Fruit fly (Drosophila melanogaster) whole organism, embryonic: ENCODE results near the gene CG33181.
A peak's percentile ranks its signal among the peaks of the same experiment; 100 is the strongest.

Experiments used
- Bteb2 ChIP-seq: fragments of 200-800 bp; sonication (Bioruptor generic); optimal IDR thresholded peaks from 2 replicates; lab custom pipeline; 2016; ENCODE audit warnings: missing biosample characterization, missing genetic modification characterization
- CG10462 ChIP-seq: fragments of 200-800 bp; sonication (Bioruptor generic); optimal IDR thresholded peaks from 2 replicates; lab custom pipeline; 2016; ENCODE audit warnings: missing biosample characterization, missing genetic modification characterization
- CG11093 ChIP-seq: fragments of 200-800 bp; sonication (Bioruptor generic); IDR thresholded peaks from 3 replicates; pipeline ENCODE4 v1.3.6; 2022; ENCODE audit warnings: missing biosample characterization, missing genetic modification characterization
- CG12299 ChIP-seq: fragments of 200-800 bp; sonication (Bioruptor generic); optimal IDR thresholded peaks from 2 replicates; lab custom pipeline; 2018; ENCODE audit warnings: missing biosample characterization, mild to moderate bottlenecking, missing genetic modification characterization
- CG1233 ChIP-seq: fragments of 200-800 bp; sonication (Bioruptor generic); optimal IDR thresholded peaks from 4 replicates; lab custom pipeline; 2018; ENCODE audit warnings: missing biosample characterization, mild to moderate bottlenecking, missing genetic modification characterization
- CG13424 ChIP-seq: fragments of 200-800 bp; sonication (Bioruptor generic); optimal IDR thresholded peaks from 2 replicates; lab custom pipeline; 2019; ENCODE audit warnings: missing biosample characterization, mild to moderate bottlenecking, missing genetic modification characterization, moderate library complexity
- CG14441 ChIP-seq: fragments of 200-800 bp; sonication (Bioruptor generic); IDR thresholded peaks from 2 replicates; pipeline ENCODE4 v1.3.6; 2022; ENCODE audit warnings: missing biosample characterization, missing genetic modification characterization
- CG15479 ChIP-seq: fragments of 200-800 bp; sonication (Bioruptor generic); optimal IDR thresholded peaks from 3 replicates; lab custom pipeline; 2019; ENCODE audit warnings: missing biosample characterization, mild to moderate bottlenecking, missing genetic modification characterization, moderate library complexity
- CG2120 ChIP-seq: fragments of 200-800 bp; sonication (Bioruptor generic); optimal IDR thresholded peaks from 3 replicates; lab custom pipeline; 2016; ENCODE audit warnings: missing biosample characterization, missing genetic modification characterization
- CG2678 ChIP-seq: fragments of 200-800 bp; sonication (Bioruptor generic); optimal IDR thresholded peaks from 3 replicates; lab custom pipeline; 2019; ENCODE audit warnings: missing biosample characterization, mild to moderate bottlenecking, missing genetic modification characterization, moderate library complexity
- CG31224 ChIP-seq: fragments of 200-800 bp; sonication (Bioruptor generic); IDR thresholded peaks from 2 replicates; pipeline ENCODE4 v1.3.6; 2022; ENCODE audit warnings: missing biosample characterization, missing genetic modification characterization
- CG32532 ChIP-seq: fragments of 200-800 bp; sonication (Bioruptor generic); IDR thresholded peaks from 2 replicates; pipeline ENCODE4 v1.3.6; 2022; ENCODE audit warnings: missing biosample characterization, missing genetic modification characterization
- CG3847 ChIP-seq: fragments of 200-800 bp; sonication (Bioruptor generic); IDR thresholded peaks from 2 replicates; pipeline ENCODE4 v1.3.6; 2022; ENCODE audit warnings: missing biosample characterization, missing genetic modification characterization
- CG5245 ChIP-seq: fragments of 200-800 bp; sonication (Bioruptor generic); optimal IDR thresholded peaks from 3 replicates; lab custom pipeline; 2016; ENCODE audit warnings: missing biosample characterization, missing genetic modification characterization
- CG7271 ChIP-seq: fragments of 200-800 bp; sonication (Bioruptor generic); optimal IDR thresholded peaks from 2 replicates; lab custom pipeline; 2018; ENCODE audit warnings: missing biosample characterization, mild to moderate bottlenecking, missing genetic modification characterization, moderate library complexity
- CG7556 ChIP-seq: fragments of 200-800 bp; sonication (Bioruptor generic); optimal IDR thresholded peaks from 2 replicates; lab custom pipeline; 2017; ENCODE audit warnings: missing biosample characterization, mild to moderate bottlenecking, missing genetic modification characterization
- CG7745 ChIP-seq: fragments of 200-800 bp; sonication (Bioruptor generic); optimal IDR thresholded peaks from 2 replicates; lab custom pipeline; 2018; ENCODE audit warnings: missing biosample characterization, mild to moderate bottlenecking, missing genetic modification characterization, moderate library complexity
- CG7963 ChIP-seq: fragments of 200-800 bp; sonication (Bioruptor generic); IDR thresholded peaks from 3 replicates; pipeline ENCODE4 v1.3.6; 2022; ENCODE audit warnings: missing biosample characterization, missing genetic modification characterization; ENCODE audit not compliant: partially characterized antibody
- CG8281 ChIP-seq: fragments of 200-800 bp; sonication (Bioruptor generic); optimal IDR thresholded peaks from 2 replicates; lab custom pipeline; 2018; ENCODE audit warnings: missing biosample characterization, mild to moderate bottlenecking, missing genetic modification characterization, moderate library complexity
- Drgx ChIP-seq: fragments of 200-800 bp; sonication (Bioruptor generic); IDR thresholded peaks from 2 replicates; pipeline ENCODE4 v1.3.6; 2022; ENCODE audit warnings: missing biosample characterization, missing genetic modification characterization
- GATAe ChIP-seq: fragments of 200-800 bp; sonication (Bioruptor generic); conservative IDR thresholded peaks from 2 replicates; pipeline ENCODE4 v1.3.6; 2022; ENCODE audit warnings: missing biosample characterization, missing genetic modification characterization
- H2.0 ChIP-seq: fragments of 200-800 bp; sonication (Bioruptor generic); IDR thresholded peaks from 2 replicates; pipeline ENCODE4 v1.3.6; 2022; ENCODE audit warnings: missing biosample characterization, missing genetic modification characterization
- Hmr ChIP-seq: fragments of 200-800 bp; sonication (Bioruptor generic); optimal IDR thresholded peaks from 3 replicates; lab custom pipeline; 2017; ENCODE audit warnings: mild to moderate bottlenecking, missing biosample characterization, missing genetic modification reagents, missing genetic modification characterization
- Hr3 ChIP-seq: fragments of 200-800 bp; sonication (Bioruptor generic); optimal IDR thresholded peaks from 3 replicates; lab custom pipeline; 2016; ENCODE audit warnings: missing biosample characterization, missing genetic modification characterization
- Hsf ChIP-seq: fragments of 200-800 bp; sonication (Bioruptor generic); optimal IDR thresholded peaks from 3 replicates; lab custom pipeline; 2016; ENCODE audit warnings: missing biosample characterization, missing genetic modification characterization
- Jarid2 ChIP-seq: fragments of 200-800 bp; sonication (Bioruptor generic); optimal IDR thresholded peaks from 3 replicates; lab custom pipeline; 2017; ENCODE audit warnings: mild to moderate bottlenecking, missing biosample characterization, missing genetic modification reagents, missing genetic modification characterization
- Lpt ChIP-seq: fragments of >200 bp; optimal IDR thresholded peaks from 2 replicates; lab custom pipeline; 2018; ENCODE audit warnings: missing biosample characterization, missing genetic modification characterization
- Med ChIP-seq: fragments of 200-800 bp; sonication (Bioruptor generic); peaks from one replicate; lab custom pipeline; 2016; ENCODE audit warnings: missing biosample characterization, missing genetic modification characterization, mild to moderate bottlenecking, inconsistent platforms, moderate library complexity
- Myb ChIP-seq: fragments of 200-800 bp; sonication (Bioruptor generic); optimal IDR thresholded peaks from 2 replicates; lab custom pipeline; 2016; ENCODE audit warnings: missing biosample characterization, missing genetic modification characterization
- PHDP ChIP-seq: fragments of 200-800 bp; sonication (Bioruptor generic); optimal IDR thresholded peaks from 3 replicates; lab custom pipeline; 2018; ENCODE audit warnings: missing biosample characterization, mild to moderate bottlenecking, missing genetic modification characterization, moderate library complexity
- Pdp1 ChIP-seq, 2 experiments: fragments of 200-800 bp; sonication (Bioruptor generic); optimal IDR thresholded peaks; 3 replicates each; lab custom pipeline; 2016; ENCODE audit warnings: missing biosample characterization in 2 of 2, missing genetic modification characterization in 2 of 2, mild to moderate bottlenecking in 1 of 2, moderate library complexity in 1 of 2
- Ravus ChIP-seq: fragments of 200-800 bp; sonication (Bioruptor generic); IDR thresholded peaks from 2 replicates; pipeline ENCODE4 v1.3.6; 2022; ENCODE audit warnings: missing biosample characterization, missing genetic modification characterization
- Six4 ChIP-seq: fragments of 200-800 bp; sonication (Bioruptor generic); optimal IDR thresholded peaks from 2 replicates; lab custom pipeline; 2016; ENCODE audit warnings: missing biosample characterization, missing genetic modification characterization
- cas ChIP-seq: fragments of 200-800 bp; sonication (Bioruptor generic); IDR thresholded peaks from 2 replicates; pipeline ENCODE4 v1.3.6; 2022; ENCODE audit warnings: missing biosample characterization, missing genetic modification characterization
- fd102C ChIP-seq: fragments of 200-800 bp; sonication (Bioruptor generic); optimal IDR thresholded peaks from 2 replicates; lab custom pipeline; 2018; ENCODE audit warnings: missing biosample characterization, mild to moderate bottlenecking, missing genetic modification characterization, moderate library complexity
- gce ChIP-seq: fragments of 200-800 bp; sonication (Bioruptor generic); IDR thresholded peaks from 3 replicates; pipeline ENCODE4 v1.3.6; 2022; ENCODE audit warnings: missing biosample characterization, missing genetic modification characterization
- gcm ChIP-seq: fragments of 200-800 bp; sonication (Bioruptor generic); optimal IDR thresholded peaks from 2 replicates; lab custom pipeline; 2019; ENCODE audit warnings: missing biosample characterization, mild to moderate bottlenecking, missing genetic modification characterization, moderate library complexity
- kah ChIP-seq: fragments of 200-800 bp; sonication (Bioruptor generic); optimal IDR thresholded peaks from 2 replicates; lab custom pipeline; 2018; ENCODE audit warnings: missing biosample characterization, mild to moderate bottlenecking, missing genetic modification characterization
- lab ChIP-seq: fragments of 200-800 bp; sonication (Bioruptor generic); optimal IDR thresholded peaks from 3 replicates; lab custom pipeline; 2017; ENCODE audit warnings: missing biosample characterization, missing genetic modification characterization, mild to moderate bottlenecking, moderate library complexity, missing genetic modification reagents
- nom ChIP-seq: fragments of 200-800 bp; sonication (Bioruptor generic); optimal IDR thresholded peaks from 2 replicates; lab custom pipeline; 2017; ENCODE audit warnings: missing biosample characterization, missing genetic modification characterization, mild to moderate bottlenecking, moderate library complexity, missing genetic modification reagents
- row ChIP-seq: fragments of 200-800 bp; sonication (Bioruptor generic); IDR thresholded peaks from 3 replicates; pipeline ENCODE4 v1.3.6; 2022; ENCODE audit warnings: missing biosample characterization, missing genetic modification characterization
- salm ChIP-seq: fragments of 200-800 bp; sonication (Bioruptor generic); optimal IDR thresholded peaks from 2 replicates; lab custom pipeline; 2018; ENCODE audit warnings: missing biosample characterization, mild to moderate bottlenecking, missing genetic modification characterization
- sisA ChIP-seq: fragments of 200-800 bp; sonication (Bioruptor generic); IDR thresholded peaks from 2 replicates; pipeline ENCODE4 v1.3.6; 2022; ENCODE audit warnings: missing biosample characterization, missing genetic modification characterization
- sob ChIP-seq: fragments of 200-800 bp; sonication (Bioruptor generic); IDR thresholded peaks from 2 replicates; pipeline ENCODE4 v1.3.6; 2022; ENCODE audit warnings: missing biosample characterization, missing genetic modification characterization
- stc ChIP-seq: fragments of 200-800 bp; sonication (Bioruptor generic); IDR thresholded peaks from 2 replicates; pipeline ENCODE4 v1.3.6; 2022; ENCODE audit warnings: missing biosample characterization, missing genetic modification characterization
- tna ChIP-seq: fragments of 200-800 bp; sonication (Bioruptor generic); IDR thresholded peaks from 2 replicates; pipeline ENCODE4 v1.3.6; 2022; ENCODE audit warnings: missing biosample characterization, missing genetic modification characterization; ENCODE audit not compliant: partially characterized antibody
- vvl ChIP-seq: fragments of 200-800 bp; sonication (Bioruptor generic); IDR thresholded peaks from 2 replicates; pipeline ENCODE4 v1.3.6; 2022; ENCODE audit warnings: missing biosample characterization, missing genetic modification characterization
- wdn ChIP-seq: fragments of 200-800 bp; sonication (Bioruptor generic); IDR thresholded peaks from 2 replicates; pipeline ENCODE4 v1.3.6; 2022; ENCODE audit warnings: missing biosample characterization, missing genetic modification characterization
- wek ChIP-seq: fragments of 200-800 bp; sonication (Bioruptor generic); optimal IDR thresholded peaks from 3 replicates; lab custom pipeline; 2018; ENCODE audit warnings: missing biosample characterization, mild to moderate bottlenecking, missing genetic modification characterization, moderate library complexity
- wor ChIP-seq: fragments of 200-800 bp; sonication (Bioruptor generic); IDR thresholded peaks from 2 replicates; pipeline ENCODE4 v1.3.6; 2022; ENCODE audit warnings: missing biosample characterization, missing genetic modification characterization
- zfh2 ChIP-seq: fragments of 200-800 bp; sonication (Bioruptor generic); optimal IDR thresholded peaks from 2 replicates; lab custom pipeline; 2016; ENCODE audit warnings: missing biosample characterization, missing genetic modification characterization

CG33181 gene

DNA sequence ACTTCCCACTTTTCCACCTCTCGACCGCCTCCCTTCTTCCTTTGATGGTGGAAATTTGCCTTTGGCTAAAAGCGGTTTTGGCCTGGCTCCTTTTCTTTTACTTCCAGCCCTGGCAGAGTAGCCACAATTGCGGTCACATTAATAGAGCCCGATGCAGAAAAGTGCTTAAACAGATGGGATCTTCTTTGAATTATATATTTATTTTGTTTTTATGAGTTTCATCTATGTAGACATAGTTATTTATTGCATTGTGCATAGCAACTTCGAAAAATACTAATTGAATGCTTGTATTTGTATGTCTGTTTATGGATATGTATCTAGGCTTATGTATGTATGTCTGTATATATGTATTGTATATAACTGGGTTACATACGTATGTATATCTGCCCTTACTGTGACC, 52.8 kb downstream of the CG33181 start (continued):
- TF ChIP-seq sisA (peak; percentile 52), PHDP (tag; lab: Kevin White, UChicago) (peak; percentile 70), Lpt (GFP tag; lab: Kevin White, UChicago) (no peak), CG5245 (GFP tag; lab: Kevin White, UChicago) (peak; percentile 26), wor (GFP tag; lab: Robert Waterston, UW) (no peak), lab (peak; percentile 86), CG13424 (tag; lab: Kevin White, UChicago) (peak; percentile 60), cas (GFP tag; lab: Robert Waterston, UW) (no peak), GATAe (GFP tag; lab: Robert Waterston, UW) (no peak; the same call in 1 of the 2 replicates), stc (GFP tag; lab: Robert Waterston, UW) (peak; percentile 73), zfh2 (no peak), Hsf (peak; percentile 9), Jarid2 (GFP tag; lab: Kevin White, UChicago) (no peak), Bteb2 (GFP tag; lab: Kevin White, UChicago) (no peak), CG7963 (GFP tag; lab: Robert Waterston, UW) (no peak), CG31224 (GFP tag; lab: Robert Waterston, UW) (no peak), gcm (GFP tag; lab: Kevin White, UChicago) (peak; percentile 13), nom (GFP tag; lab: Kevin White, UChicago) (peak; percentile 21), CG14441 (GFP tag; lab: Robert Waterston, UW) (peak; percentile 58), Hr3 (GFP tag; lab: Kevin White, UChicago) (peak; percentile 27), fd102C (GFP tag; lab: Kevin White, UChicago) (no peak), wdn (GFP tag; lab: Robert Waterston, UW) (peak; percentile 53; the same call in 1 of the 2 replicates), CG10462 (no peak), CG7556 (GFP tag; lab: Kevin White, UChicago) (peak; percentile 69), CG32532 (GFP tag; lab: Robert Waterston, UW) (peak; percentile 62), CG2120 (GFP tag; lab: Kevin White, UChicago) (peak; percentile 73), Pdp1 (GFP tag; optimal IDR thresholded peaks at IDR 0.05; lab: Kevin White, UChicago) (peak; percentile 1 to 29), CG2678 (peak; percentile 84), Hmr (GFP tag; lab: Kevin White, UChicago) (peak; percentile 82), Myb (GFP tag; lab: Kevin White, UChicago) (no peak), vvl (peak; percentile 64), gce (0 out of 3 replicates have a peak, but pooled peaks have one; percentile 39), sob (GFP tag; lab: Robert Waterston, UW) (peak; percentile 56; the same call in 1 of the 2 replicates), CG3847 (GFP tag; lab: Robert Waterston, UW) (no peak), tna (GFP tag; lab: Robert Waterston, UW) (no peak), CG15479 (GFP tag; lab: Kevin White, UChicago) (no peak), CG8281 (tag; lab: Kevin White, UChicago) (peak; percentile 29), CG11093 (0 out of 3 replicates have a peak, but pooled peaks have one; percentile 35), Med (GFP tag; lab: Kevin White, UChicago) (peak; percentile 79), CG12299 (no peak), row (GFP tag; lab: Robert Waterston, UW) (peak; percentile 67; the same call in 2 of the 3 replicates), salm (tag; lab: Kevin White, UChicago) (no peak), CG7271 (no peak), CG1233 (GFP tag; lab: Kevin White, UChicago) (peak; percentile 41), Ravus (no peak), H2.0 (GFP tag; lab: Robert Waterston, UW) (no peak), kah (GFP tag; lab: Kevin White, UChicago) (no peak), Drgx (GFP tag; lab: Robert Waterston, UW) (peak; percentile 34; the same call in 1 of the 2 replicates), CG7745 (tag; lab: Kevin White, UChicago) (no peak), Six4 (no peak), wek (no peak)
